Worm (Caenorhabditis elegans) whole organism, L4 larva: ENCODE data around the gene eri-3.

ENCODE experiments used
- D1046.2 ChIP-seq: fragments of 200-800 bp; sonication (Bioruptor generic); IDR thresholded peaks from 2 replicates; pipeline ENCODE4 v1.3.6; 2022; ENCODE audit warnings: missing genetic modification characterization, missing compliant biosample characterization
- F10B5.3 ChIP-seq: sonication (generic microtip); optimal IDR thresholded peaks from 2 replicates; lab custom pipeline; 2016; ENCODE audit warnings: mild to moderate bottlenecking, missing genetic modification characterization, missing compliant biosample characterization
- F49E8.2 ChIP-seq: sonication (generic microtip); optimal IDR thresholded peaks from 2 replicates; lab custom pipeline; 2016; ENCODE audit warnings: missing compliant biosample characterization, mild to moderate bottlenecking, missing genetic modification characterization, borderline replicate concordance
- R02D3.7 ChIP-seq: fragments of 150-350 bp; sonication (generic microtip); optimal IDR thresholded peaks from 3 replicates; lab custom pipeline; 2014; ENCODE audit warnings: missing biosample characterization, missing genetic modification characterization
- Y48G9A.11 ChIP-seq: fragments of 200-800 bp; sonication (Bioruptor generic); IDR thresholded peaks from 2 replicates; pipeline ENCODE4 v1.3.6; 2022; ENCODE audit warnings: missing genetic modification reagents, missing genetic modification characterization, missing compliant biosample characterization
- Y5F2A.4 ChIP-seq: fragments of 200-800 bp; sonication (Bioruptor generic); optimal IDR thresholded peaks from 2 replicates; lab custom pipeline; 2018; ENCODE audit warnings: mild to moderate bottlenecking, missing genetic modification characterization, missing compliant biosample characterization
- Y75B8A.6 ChIP-seq: fragments of 200-800 bp; sonication (Bioruptor generic); IDR thresholded peaks from 2 replicates; pipeline ENCODE4 v1.3.6; 2022; ENCODE audit warnings: missing genetic modification reagents, missing genetic modification characterization, missing compliant biosample characterization
- ZK337.2 ChIP-seq: fragments of 200-800 bp; sonication (Bioruptor generic); IDR thresholded peaks from 2 replicates; pipeline ENCODE4 v1.3.6; 2022; ENCODE audit warnings: missing genetic modification reagents, missing genetic modification characterization, missing compliant biosample characterization
- aha-1 ChIP-seq: fragments of 150-350 bp; peaks from one replicate; lab custom pipeline; 2014; ENCODE audit warnings: missing biosample characterization, missing genetic modification characterization
- arid-1 ChIP-seq: fragments of 200-800 bp; sonication (Bioruptor generic); conservative IDR thresholded peaks from 2 replicates; pipeline ENCODE4 v1.3.6; 2022; ENCODE audit warnings: missing genetic modification reagents, missing genetic modification characterization, missing compliant biosample characterization
- ceh-20 ChIP-seq: fragments of 200-800 bp; sonication (Bioruptor generic); IDR thresholded peaks from 2 replicates; pipeline ENCODE4 v1.3.6; 2022; ENCODE audit warnings: missing genetic modification reagents, missing genetic modification characterization, missing compliant biosample characterization
- ceh-28 ChIP-seq: fragments of 150-350 bp; optimal IDR thresholded peaks from 2 replicates; lab custom pipeline; 2014; ENCODE audit warnings: missing biosample characterization, missing genetic modification reagents, missing genetic modification characterization
- ces-1 ChIP-seq: fragments of 150-350 bp; sonication (generic microtip); optimal IDR thresholded peaks from 4 replicates; lab custom pipeline; 2014; ENCODE audit warnings: missing biosample characterization, missing genetic modification reagents, missing genetic modification characterization
- cey-2 ChIP-seq: sonication (generic microtip); optimal IDR thresholded peaks from 3 replicates; lab custom pipeline; 2017; ENCODE audit warnings: missing genetic modification characterization, mild to moderate bottlenecking, missing compliant biosample characterization, antibody characterized with exemption, borderline replicate concordance; ENCODE audit not compliant: insufficient read depth
- daf-16 ChIP-seq, 3 experiments: sonication (generic microtip); optimal IDR thresholded peaks; 2 replicates each; lab custom pipeline; 2016 to 2017; ENCODE audit warnings: missing genetic modification characterization in 3 of 3, missing genetic modification reagents in 3 of 3, mild to moderate bottlenecking in 2 of 3, missing compliant biosample characterization in 2 of 3, missing biosample characterization in 1 of 3, moderate library complexity in 1 of 3
- dmd-6 ChIP-seq: fragments of 200-800 bp; sonication (Bioruptor generic); IDR thresholded peaks from 2 replicates; pipeline ENCODE4 v1.3.6; 2022; ENCODE audit warnings: missing genetic modification reagents, missing genetic modification characterization, missing compliant biosample characterization
- dmd-8 ChIP-seq: fragments of 200-800 bp; sonication (Bioruptor generic); IDR thresholded peaks from 2 replicates; pipeline ENCODE4 v1.3.6; 2022; ENCODE audit warnings: missing genetic modification characterization, missing compliant biosample characterization
- dpl-1 ChIP-seq: fragments of 150-350 bp; optimal IDR thresholded peaks from 2 replicates; lab custom pipeline; 2014; ENCODE audit warnings: missing biosample characterization, missing genetic modification reagents, missing genetic modification characterization
- duxl-1 ChIP-seq: sonication (generic microtip); optimal IDR thresholded peaks from 2 replicates; lab custom pipeline; 2016; ENCODE audit warnings: mild to moderate bottlenecking, missing genetic modification characterization, moderate library complexity, missing compliant biosample characterization; ENCODE audit not compliant: poor library complexity
- dve-1 ChIP-seq: sonication (generic microtip); optimal IDR thresholded peaks from 2 replicates; lab custom pipeline; 2017; ENCODE audit warnings: antibody characterized with exemption, mild to moderate bottlenecking, missing genetic modification characterization, missing compliant biosample characterization; ENCODE audit not compliant: insufficient read depth
- fkh-10 ChIP-seq: fragments of 150-350 bp; optimal IDR thresholded peaks from 2 replicates; lab custom pipeline; 2014; ENCODE audit warnings: missing biosample characterization, missing genetic modification reagents, missing genetic modification characterization
- gei-8 ChIP-seq: fragments of 200-800 bp; sonication (Bioruptor generic); optimal IDR thresholded peaks from 2 replicates; lab custom pipeline; 2018; ENCODE audit warnings: mild to moderate bottlenecking, missing genetic modification characterization, missing compliant biosample characterization
- hlh-11 ChIP-seq: fragments of 200-800 bp; sonication (Bioruptor generic); optimal IDR thresholded peaks from 2 replicates; lab custom pipeline; 2018; ENCODE audit warnings: mild to moderate bottlenecking, missing genetic modification characterization, missing compliant biosample characterization
- lin-1 ChIP-seq: fragments of 200-800 bp; sonication (Bioruptor generic); IDR thresholded peaks from 2 replicates; pipeline ENCODE4 v1.3.6; 2022; ENCODE audit warnings: missing genetic modification reagents, missing genetic modification characterization, missing compliant biosample characterization
- lin-38 ChIP-seq: fragments of 200-800 bp; sonication (Bioruptor generic); IDR thresholded peaks from 2 replicates; pipeline ENCODE4 v1.3.6; 2022; ENCODE audit warnings: missing genetic modification reagents, missing genetic modification characterization, missing compliant biosample characterization
- lsy-2 ChIP-seq, 2 experiments: fragments of 150-350 bp in 1 of 2; sonication (generic microtip) in 1 of 2; optimal IDR thresholded peaks; 2 replicates each; lab custom pipeline; 2014 to 2017; ENCODE audit warnings: missing biosample characterization in 2 of 2, missing genetic modification characterization in 2 of 2
- mep-1 ChIP-seq: fragments of 150-350 bp; sonication (generic microtip); optimal IDR thresholded peaks from 3 replicates; lab custom pipeline; 2014; ENCODE audit warnings: missing biosample characterization, missing genetic modification characterization
- nhr-10 ChIP-seq: fragments of 150-350 bp; optimal IDR thresholded peaks from 2 replicates; lab custom pipeline; 2014; ENCODE audit warnings: missing biosample characterization, missing genetic modification characterization
- nhr-11 ChIP-seq: fragments of 150-350 bp; optimal IDR thresholded peaks from 2 replicates; lab custom pipeline; 2014; ENCODE audit warnings: missing biosample characterization, missing genetic modification characterization
- nhr-111 ChIP-seq: fragments of 200-800 bp; sonication (Bioruptor generic); optimal IDR thresholded peaks from 2 replicates; lab custom pipeline; 2018; ENCODE audit warnings: mild to moderate bottlenecking, missing genetic modification characterization, missing compliant biosample characterization
- nhr-25 ChIP-seq: sonication (generic microtip); optimal IDR thresholded peaks from 2 replicates; lab custom pipeline; 2017; ENCODE audit warnings: missing genetic modification characterization, mild to moderate bottlenecking, missing compliant biosample characterization, antibody characterized with exemption, moderate library complexity, borderline replicate concordance; ENCODE audit not compliant: insufficient read depth
- nhr-28 ChIP-seq: fragments of 150-350 bp; optimal IDR thresholded peaks from 2 replicates; lab custom pipeline; 2014; ENCODE audit warnings: missing biosample characterization, missing genetic modification characterization
- nhr-6 ChIP-seq: fragments of 150-350 bp; optimal IDR thresholded peaks from 2 replicates; lab custom pipeline; 2014; ENCODE audit warnings: missing biosample characterization, missing genetic modification characterization
- nhr-76 ChIP-seq: fragments of 150-350 bp; optimal IDR thresholded peaks from 2 replicates; lab custom pipeline; 2014; ENCODE audit warnings: missing biosample characterization, missing genetic modification characterization
- nhr-77 ChIP-seq: fragments of 150-350 bp; optimal IDR thresholded peaks from 2 replicates; lab custom pipeline; 2014; ENCODE audit warnings: missing biosample characterization, missing genetic modification characterization
- pqm-1 ChIP-seq: sonication (generic microtip); optimal IDR thresholded peaks from 2 replicates; lab custom pipeline; 2017; ENCODE audit warnings: missing biosample characterization, missing genetic modification characterization
- rbr-2 ChIP-seq: sonication (generic microtip); optimal IDR thresholded peaks from 2 replicates; lab custom pipeline; 2016; ENCODE audit warnings: missing genotype, missing genetic modification characterization, missing compliant biosample characterization
- saeg-2 ChIP-seq: fragments of 200-800 bp; sonication (Bioruptor generic); IDR thresholded peaks from 2 replicates; pipeline ENCODE4 v1.3.6; 2022; ENCODE audit warnings: missing genetic modification reagents, missing genetic modification characterization, missing compliant biosample characterization
- set-16 ChIP-seq: fragments of 200-800 bp; sonication (Bioruptor generic); IDR thresholded peaks from 2 replicates; pipeline ENCODE4 v1.3.6; 2022; ENCODE audit warnings: missing genetic modification reagents, missing genetic modification characterization, missing compliant biosample characterization
- spr-3 ChIP-seq: fragments of 200-800 bp; sonication (Bioruptor generic); optimal IDR thresholded peaks from 2 replicates; lab custom pipeline; 2018; ENCODE audit warnings: mild to moderate bottlenecking, missing genetic modification characterization, missing compliant biosample characterization
- tra-1 ChIP-seq: fragments of 200-800 bp; sonication (Bioruptor generic); IDR thresholded peaks from 2 replicates; pipeline ENCODE4 v1.3.6; 2022; ENCODE audit warnings: missing genetic modification reagents, missing genetic modification characterization, missing compliant biosample characterization
- unc-130 ChIP-seq: sonication (generic microtip); optimal IDR thresholded peaks from 2 replicates; lab custom pipeline; 2016; ENCODE audit warnings: missing genetic modification reagents, missing genetic modification characterization, missing compliant biosample characterization
- zag-1 ChIP-seq: fragments of 150-350 bp; optimal IDR thresholded peaks from 2 replicates; lab custom pipeline; 2014; ENCODE audit warnings: missing biosample characterization, missing genetic modification characterization
- zfp-3 ChIP-seq: fragments of 200-800 bp; sonication (Bioruptor generic); conservative IDR thresholded peaks from 2 replicates; pipeline ENCODE4 v1.3.6; 2022; ENCODE audit warnings: missing genetic modification reagents, missing genetic modification characterization, missing compliant biosample characterization
- ztf-11 ChIP-seq: fragments of 150-350 bp; optimal IDR thresholded peaks from 2 replicates; lab custom pipeline; 2014; ENCODE audit warnings: missing biosample characterization, missing genetic modification characterization
- ztf-7 ChIP-seq: fragments of 150-350 bp; optimal IDR thresholded peaks from 2 replicates; lab custom pipeline; 2014; ENCODE audit warnings: missing biosample characterization, missing genetic modification characterization

eri-3 gene

ce11 chrII:1091706-1092105 is 31.6 kb upstream of the eri-3 start, which contains the start of gene snf-3:
Gene snf-3 (plus strand): TSS chrII:1092006.
- TF ChIP-seq ceh-28 (tag; lab: Kevin White, UChicago) (no peak), F10B5.3 (tag; lab: Kevin White, UChicago) (no peak), duxl-1 (no peak), arid-1 (GFP tag; lab: Robert Waterston, UW) (no peak), F49E8.2 (no peak), ztf-11 (no peak), dpl-1 (GFP tag; lab: Kevin White, UChicago) (no peak), nhr-77 (tag; lab: Kevin White, UChicago) (no peak), cey-2 (tag; lab: Kevin White, UChicago) (no peak), gei-8 (no peak), zfp-3 (GFP tag; lab: Robert Waterston, UW) (no peak), nhr-11 (tag; lab: Kevin White, UChicago) (no peak), spr-3 (GFP tag; lab: Kevin White, UChicago) (no peak), lin-38 (GFP tag; lab: Robert Waterston, UW) (no peak), dmd-8 (GFP tag; lab: Robert Waterston, UW) (no peak), lsy-2 (tag; optimal IDR thresholded peaks at IDR 0.05; lab: Kevin White, UChicago) (no peak), ztf-7 (tag; lab: Kevin White, UChicago) (no peak)

ce11 chrII:1100719-1101118 is 22.6 kb upstream of the eri-3 start, which contains the start of gene pho-14:
Gene pho-14 (minus strand): TSS chrII:1100819.
- TF ChIP-seq fkh-10 (GFP tag; lab: Kevin White, UChicago) (no peak), zfp-3 (GFP tag; lab: Robert Waterston, UW) (no peak), unc-130 (GFP tag; lab: Kevin White, UChicago) (no peak), ceh-20 (GFP tag; lab: Robert Waterston, UW) (no peak), nhr-76 (tag; lab: Kevin White, UChicago) (no peak), rbr-2 (tag; lab: Kevin White, UChicago) (no peak), nhr-11 (tag; lab: Kevin White, UChicago) (no peak), R02D3.7 (tag; lab: Kevin White, UChicago) (no peak), arid-1 (GFP tag; lab: Robert Waterston, UW) (no peak), lin-38 (GFP tag; lab: Robert Waterston, UW) (no peak), ZK337.2 (no peak), saeg-2 (GFP tag; lab: Robert Waterston, UW) (no peak), pqm-1 (tag; lab: Kevin White, UChicago) (no peak), Y5F2A.4 (GFP tag; lab: Kevin White, UChicago) (no peak), D1046.2 (no peak)
- TF ChIP-seq, all 104 proteins: peak for 0

ce11 chrII:1101413-1101812 is 21.9 kb upstream of the eri-3 start:
- no peak for TF ChIP-seq F10B5.3 (tag; lab: Kevin White, UChicago)
- TF ChIP-seq nhr-28: peak; percentile 74
- no peak for TF ChIP-seq D1046.2
- TF ChIP-seq dpl-1 (GFP tag; lab: Kevin White, UChicago): no peak
- TF ChIP-seq aha-1 (tag; lab: Kevin White, UChicago): no peak
- no peak for TF ChIP-seq nhr-25 (tag; lab: Kevin White, UChicago)
- TF ChIP-seq dve-1 (tag; lab: Kevin White, UChicago): no peak
- TF ChIP-seq unc-130 (GFP tag; lab: Kevin White, UChicago): no peak
- TF ChIP-seq rbr-2 (tag; lab: Kevin White, UChicago): no peak
- TF ChIP-seq nhr-77 (tag; lab: Kevin White, UChicago): peak; percentile 10
- TF ChIP-seq lin-1 (GFP tag; lab: Robert Waterston, UW): peak; percentile 51; the same call in 1 of the 2 replicates
- TF ChIP-seq tra-1 (GFP tag; lab: Robert Waterston, UW): no peak
- no peak for TF ChIP-seq ces-1 (GFP tag; lab: Kevin White, UChicago)
- no peak for TF ChIP-seq nhr-10 (tag; lab: Kevin White, UChicago)
- peak; percentile 79 for TF ChIP-seq dmd-6 (GFP tag; lab: Robert Waterston, UW)
- no peak for TF ChIP-seq mep-1 (tag; lab: Kevin White, UChicago)
- no peak for TF ChIP-seq nhr-6 (tag; lab: Kevin White, UChicago)
- TF ChIP-seq Y75B8A.6 (GFP tag; lab: Robert Waterston, UW): no peak
- no peak for TF ChIP-seq zag-1 (tag; lab: Kevin White, UChicago)
- no peak for TF ChIP-seq saeg-2 (GFP tag; lab: Robert Waterston, UW)
- TF ChIP-seq Y48G9A.11: no peak
- TF ChIP-seq pqm-1 (tag; lab: Kevin White, UChicago): peak; percentile 76
- TF ChIP-seq nhr-111: no peak
- TF ChIP-seq hlh-11 (tag; lab: Kevin White, UChicago): peak; percentile 64
- TF ChIP-seq daf-16 (GFP tag; optimal IDR thresholded peaks at IDR 0.05; lab: Kevin White, UChicago): no peak
- TF ChIP-seq daf-16 (tag; optimal IDR thresholded peaks at IDR 0.05; lab: Kevin White, UChicago): peak; percentile 51
- no peak for TF ChIP-seq set-16 (GFP tag; lab: Robert Waterston, UW)
